7 worm cellular contexts compared by ENCODE assay signal in genomic region chrII:2975561-2976230, ce11.
TF ChIP-seq lines count a peak whose summit lies in the region.

No protein-coding gene starts in this region.

TF ChIP-seq in whole organism, L1 larva, 84 proteins besides CTCF, POLR2A, EP300 and RAD21 (continues in another document):
- peak; percentile 49 for TF ChIP-seq blmp-1 (tag; optimal IDR thresholded peaks at IDR 0.05; lab: Kevin White, UChicago)
- peak; percentile 14 for TF ChIP-seq nhr-20 (tag; optimal IDR thresholded peaks at IDR 0.05; lab: Kevin White, UChicago)
- TF ChIP-seq elt-3 (tag; optimal IDR thresholded peaks at IDR 0.05; lab: Kevin White, UChicago), result peak in 2 of 6 experiments; percentile 25 to 42
- no peak for TF ChIP-seq C04F5.9 (tag; optimal IDR thresholded peaks at IDR 0.05; lab: Kevin White, UChicago)
- peak; percentile 48 for TF ChIP-seq lin-14 (GFP tag; optimal IDR thresholded peaks at IDR 0.05; lab: Kevin White, UChicago)
- TF ChIP-seq nhr-85 (tag; lab: Kevin White, UChicago), result peak; percentile 87
- TF ChIP-seq unc-130 (tag; optimal IDR thresholded peaks at IDR 0.05; lab: Kevin White, UChicago), result no peak
- peak; percentile 83 for TF ChIP-seq grh-1 (GFP tag; IDR thresholded peaks at IDR 0.05; lab: Robert Waterston, UW)
- TF ChIP-seq jun-1 (tag; optimal IDR thresholded peaks at IDR 0.05; lab: Kevin White, UChicago), result no peak
- peak; percentile 30 for TF ChIP-seq skn-1 (tag; optimal IDR thresholded peaks at IDR 0.05; lab: Kevin White, UChicago)
- peak in 1 of 2 experiments; percentile 16 for TF ChIP-seq lsy-2 (tag; optimal IDR thresholded peaks at IDR 0.05; lab: Kevin White, UChicago)
- TF ChIP-seq nhr-11 (tag; optimal IDR thresholded peaks at IDR 0.05; lab: Kevin White, UChicago), result no peak
- peak; percentile 43 for TF ChIP-seq snu-23 (GFP tag; optimal IDR thresholded peaks at IDR 0.05; lab: Kevin White, UChicago)

TF ChIP-seq in whole organism, L2 larva, 48 proteins besides CTCF, POLR2A, EP300 and RAD21 (continues in another document):
- TF ChIP-seq mdl-1 (tag; optimal IDR thresholded peaks at IDR 0.05; lab: Kevin White, UChicago) (peak in 1 of 2 experiments; percentile 3), sem-4 (tag; optimal IDR thresholded peaks at IDR 0.05; lab: Kevin White, UChicago) (no peak), fos-1 (tag; optimal IDR thresholded peaks at IDR 0.05; lab: Kevin White, UChicago) (peak; percentile 69), gmeb-1 (tag; optimal IDR thresholded peaks at IDR 0.05; lab: Kevin White, UChicago) (peak; percentile 35), lsy-2 (tag; optimal IDR thresholded peaks at IDR 0.05; lab: Kevin White, UChicago) (peak in 1 of 2 experiments; percentile 24), nhr-6 (tag; optimal IDR thresholded peaks at IDR 0.05; lab: Kevin White, UChicago) (no peak), crh-2 (tag; optimal IDR thresholded peaks at IDR 0.05; lab: Kevin White, UChicago) (peak; percentile 68), dmd-4 (tag; optimal IDR thresholded peaks at IDR 0.05; lab: Kevin White, UChicago) (no peak), ceh-82 (tag; optimal IDR thresholded peaks at IDR 0.05; lab: Kevin White, UChicago) (no peak), nhr-25 (tag; optimal IDR thresholded peaks at IDR 0.05; lab: Kevin White, UChicago) (peak; percentile 66), nhr-129 (tag; optimal IDR thresholded peaks at IDR 0.05; lab: Kevin White, UChicago) (no peak), nhr-23 (tag; optimal IDR thresholded peaks at IDR 0.05; lab: Kevin White, UChicago) (no peak), sma-9 (GFP tag; optimal IDR thresholded peaks at IDR 0.05; lab: Kevin White, UChicago) (peak; percentile 44), sma-9 (tag; optimal IDR thresholded peaks at IDR 0.05; lab: Kevin White, UChicago) (no peak)

TF ChIP-seq in whole organism, L3 larva, 47 proteins besides CTCF, POLR2A, EP300 and RAD21:
- TF ChIP-seq pqm-1 (tag; optimal IDR thresholded peaks at IDR 0.05; lab: Kevin White, UChicago) (peak; percentile 69), ceh-28 (tag; optimal IDR thresholded peaks at IDR 0.05; lab: Kevin White, UChicago) (peak; percentile 24), ztf-4 (tag; optimal IDR thresholded peaks at IDR 0.05; lab: Kevin White, UChicago) (peak; percentile 16), pha-4 (tag; optimal IDR thresholded peaks at IDR 0.05; lab: Kevin White, UChicago) (peak; percentile 70), egl-5 (tag; optimal IDR thresholded peaks at IDR 0.05; lab: Kevin White, UChicago) (no peak), lin-39 (tag; optimal IDR thresholded peaks at IDR 0.05; lab: Kevin White, UChicago) (no peak), elt-2 (tag; optimal IDR thresholded peaks at IDR 0.05; lab: Kevin White, UChicago) (peak; percentile 96), jun-1 (tag; optimal IDR thresholded peaks at IDR 0.05; lab: Kevin White, UChicago) (peak; percentile 37)

TF ChIP-seq in whole organism, L4 larva, 104 proteins besides CTCF, POLR2A, EP300 and RAD21 (continues in another document):
- TF ChIP-seq mxl-3 (GFP tag; optimal IDR thresholded peaks at IDR 0.05; lab: Kevin White, UChicago), result peak; percentile 2
- no peak for TF ChIP-seq Y48G9A.11 (GFP tag; IDR thresholded peaks at IDR 0.05; lab: Robert Waterston, UW)
- peak; percentile 18 for TF ChIP-seq hlh-30 (tag; optimal IDR thresholded peaks at IDR 0.05; lab: Kevin White, UChicago; ENCODE audit: insufficient read depth)
- no peak for TF ChIP-seq unc-130 (GFP tag; optimal IDR thresholded peaks at IDR 0.05; lab: Kevin White, UChicago)
- TF ChIP-seq daf-8 (GFP tag; IDR thresholded peaks at IDR 0.05; lab: Robert Waterston, UW), result no peak
- peak; percentile 70 for TF ChIP-seq nhr-28 (tag; optimal IDR thresholded peaks at IDR 0.05; lab: Kevin White, UChicago)
- TF ChIP-seq mep-1 (tag; optimal IDR thresholded peaks at IDR 0.05; lab: Kevin White, UChicago), result peak; percentile 37
- TF ChIP-seq aha-1 (tag; lab: Kevin White, UChicago), result peak; percentile 38
- TF ChIP-seq zag-1 (tag; optimal IDR thresholded peaks at IDR 0.05; lab: Kevin White, UChicago), result no peak
- peak in 1 of 2 experiments; percentile 12 for TF ChIP-seq mdl-1 (tag; optimal IDR thresholded peaks at IDR 0.05; lab: Kevin White, UChicago)
- TF ChIP-seq nhr-77 (tag; optimal IDR thresholded peaks at IDR 0.05; lab: Kevin White, UChicago), result peak; percentile 65
- 0 out of 2 replicates have a peak, but pooled peaks have one; percentile 38 for TF ChIP-seq lin-1 (GFP tag; IDR thresholded peaks at IDR 0.05; lab: Robert Waterston, UW)
- peak; percentile 2 for TF ChIP-seq lin-13 (GFP tag; optimal IDR thresholded peaks at IDR 0.05; lab: Kevin White, UChicago)
- peak; percentile 89 for TF ChIP-seq dmd-6 (GFP tag; IDR thresholded peaks at IDR 0.05; lab: Robert Waterston, UW)
- TF ChIP-seq ceh-82 (tag; optimal IDR thresholded peaks at IDR 0.05; lab: Kevin White, UChicago), result no peak

TF ChIP-seq in whole organism, late embryonic, 69 proteins besides CTCF, POLR2A, EP300 and RAD21:
- TF ChIP-seq gmeb-2 (tag; optimal IDR thresholded peaks at IDR 0.05; lab: Kevin White, UChicago) (no peak), elt-2 (tag; optimal IDR thresholded peaks at IDR 0.05; lab: Kevin White, UChicago) (peak; percentile 96)

TF ChIP-seq in whole organism, mixed stage, embryonic, 35 proteins besides CTCF, POLR2A, EP300 and RAD21:
- TF ChIP-seq nhr-76 (tag; optimal IDR thresholded peaks at IDR 0.05; lab: Kevin White, UChicago), result no peak
- peak; percentile 87 for TF ChIP-seq zip-8 (tag; optimal IDR thresholded peaks at IDR 0.05; lab: Kevin White, UChicago)

TF ChIP-seq in whole organism, young adult, 124 proteins besides CTCF, POLR2A, EP300 and RAD21:
- TF ChIP-seq nfyb-1 (GFP tag; IDR thresholded peaks at IDR 0.05; lab: Robert Waterston, UW), result no peak
- TF ChIP-seq ztf-22 (GFP tag; optimal IDR thresholded peaks at IDR 0.05; lab: Kevin White, UChicago), result no peak
- TF ChIP-seq F10E7.11 (tag; optimal IDR thresholded peaks at IDR 0.05; lab: Kevin White, UChicago), result no peak
- TF ChIP-seq nhr-80 (tag; optimal IDR thresholded peaks at IDR 0.05; lab: Kevin White, UChicago), result peak; percentile 55
- TF ChIP-seq dox-1 (GFP tag; IDR thresholded peaks at IDR 0.05; lab: Robert Waterston, UW), result 0 out of 2 replicates have a peak, but pooled peaks have one; percentile 16
- peak; percentile 87 for TF ChIP-seq atf-7 (tag; optimal IDR thresholded peaks at IDR 0.05; lab: Kevin White, UChicago)
- TF ChIP-seq Y95B8A.8 (GFP tag; IDR thresholded peaks at IDR 0.05; lab: Robert Waterston, UW), result no peak
- no peak for TF ChIP-seq F49E8.2 (tag; optimal IDR thresholded peaks at IDR 0.05; lab: Kevin White, UChicago; ENCODE audit: insufficient read depth)
- no peak for TF ChIP-seq hmg-1.2 (GFP tag; IDR thresholded peaks at IDR 0.05; lab: Robert Waterston, UW)
- TF ChIP-seq F37B4.10 (GFP tag; IDR thresholded peaks at IDR 0.05; lab: Robert Waterston, UW), result no peak
- no peak for TF ChIP-seq tlf-1 (GFP tag; optimal IDR thresholded peaks at IDR 0.05; lab: Kevin White, UChicago)
- no peak for TF ChIP-seq K11D2.4 (GFP tag; IDR thresholded peaks at IDR 0.05; lab: Robert Waterston, UW)
- TF ChIP-seq egl-18 (GFP tag; IDR thresholded peaks at IDR 0.05; lab: Robert Waterston, UW), result no peak
- TF ChIP-seq ccch-3 (GFP tag; optimal IDR thresholded peaks at IDR 0.05; lab: Kevin White, UChicago), result no peak
